Fruit fly (Drosophila melanogaster) S2 (cell line): ENCODE data around the gene CG10252.

Experiments used
- CG8478 ChIP-seq: fragments of >200 bp; optimal IDR thresholded peaks from 2 replicates; lab custom pipeline; 2018
- CTCF ChIP-seq, 2 experiments: fragments of >200 bp; optimal IDR thresholded peaks; 2 replicates each; lab custom pipeline; 2018

dm6 chr3R:23649831-23650230 lies 46.2 kb downstream of the CG10252 start:
- no peak for TF ChIP-seq CG8478
- TF ChIP-seq CTCF (optimal IDR thresholded peaks at IDR 0.05; lab: Kevin White, UChicago): no peak
